Worm (Caenorhabditis elegans): ENCODE measurements around the gene hot-6.

- TF ChIP-seq egl-43 (GFP tag; IDR thresholded peaks at IDR 0.05): no peak
- TF ChIP-seq skn-1 (tag; optimal IDR thresholded peaks at IDR 0.05): no peak
- no peak for TF ChIP-seq nhr-41 (GFP tag; IDR thresholded peaks at IDR 0.05)
- no peak for TF ChIP-seq fkh-10 (GFP tag; optimal IDR thresholded peaks at IDR 0.05)
- no peak for TF ChIP-seq gei-8 (GFP tag; optimal IDR thresholded peaks at IDR 0.05)
- TF ChIP-seq unc-62 (GFP tag; optimal IDR thresholded peaks at IDR 0.05 in 1 of 2): no peak
- no peak for TF ChIP-seq unc-62 (tag; optimal IDR thresholded peaks at IDR 0.05)
- TF ChIP-seq nhr-77 (tag; optimal IDR thresholded peaks at IDR 0.05): no peak
These were observed 23.9 kb downstream of the hot-6 start, which contains the start of gene F53B7.7 for ce11 chrV:10998797-10999196.
